Worm (Caenorhabditis elegans) whole organism, mixed stage, embryonic: ENCODE measurements around the gene col-156.

Experiments
- M03D4.4 ChIP-seq: sonication (generic microtip); optimal IDR thresholded peaks from 2 replicates; lab custom pipeline; 2017; ENCODE audit warnings: mild to moderate bottlenecking, missing genetic modification characterization, missing compliant biosample characterization
- bed-3 ChIP-seq: fragments of 200-800 bp; sonication (Bioruptor generic); optimal IDR thresholded peaks from 3 replicates; lab custom pipeline; 2018; ENCODE audit warnings: mild to moderate bottlenecking, missing genetic modification characterization, moderate library complexity, missing compliant biosample characterization
- blmp-1 ChIP-seq: fragments of 150-350 bp; optimal IDR thresholded peaks from 2 replicates; lab custom pipeline; 2014; ENCODE audit warnings: missing biosample characterization, missing genetic modification characterization
- ceh-39 ChIP-seq: fragments of 150-350 bp; optimal IDR thresholded peaks from 2 replicates; lab custom pipeline; 2014; ENCODE audit warnings: missing biosample characterization, missing genetic modification characterization
- ceh-43 ChIP-seq: fragments of 200-800 bp; sonication (Bioruptor generic); optimal IDR thresholded peaks from 2 replicates; lab custom pipeline; 2018; ENCODE audit warnings: mild to moderate bottlenecking, missing genetic modification characterization, moderate library complexity, missing compliant biosample characterization
- ceh-83 ChIP-seq: fragments of 200-800 bp; sonication (Bioruptor generic); optimal IDR thresholded peaks from 2 replicates; lab custom pipeline; 2018; ENCODE audit warnings: mild to moderate bottlenecking, missing genetic modification characterization, missing compliant biosample characterization
- ces-1 ChIP-seq: fragments of 150-350 bp; optimal IDR thresholded peaks from 2 replicates; lab custom pipeline; 2014; ENCODE audit warnings: missing biosample characterization, missing genetic modification reagents, missing genetic modification characterization
- cnd-1 ChIP-seq: fragments of 200-800 bp; sonication (Bioruptor generic); optimal IDR thresholded peaks from 2 replicates; lab custom pipeline; 2018; ENCODE audit warnings: mild to moderate bottlenecking, missing genetic modification characterization, missing compliant biosample characterization
- drap-1 ChIP-seq: fragments of 200-800 bp; sonication (Bioruptor generic); optimal IDR thresholded peaks from 3 replicates; lab custom pipeline; 2018; ENCODE audit warnings: mild to moderate bottlenecking, missing genetic modification characterization, missing compliant biosample characterization
- flh-1 ChIP-seq: fragments of 200-800 bp; sonication (Bioruptor generic); optimal IDR thresholded peaks from 2 replicates; lab custom pipeline; 2018; ENCODE audit warnings: mild to moderate bottlenecking, missing genetic modification characterization, moderate library complexity, missing compliant biosample characterization
- ham-2 ChIP-seq: fragments of 200-800 bp; sonication (Bioruptor generic); optimal IDR thresholded peaks from 2 replicates; lab custom pipeline; 2018; ENCODE audit warnings: mild to moderate bottlenecking, missing genetic modification characterization, missing compliant biosample characterization
- hlh-1 ChIP-seq: fragments of 150-350 bp; optimal IDR thresholded peaks from 2 replicates; lab custom pipeline; 2014; ENCODE audit warnings: missing biosample characterization, missing genetic modification reagents, missing genetic modification characterization
- lin-13 ChIP-seq: fragments of 150-350 bp; optimal IDR thresholded peaks from 2 replicates; lab custom pipeline; 2014; ENCODE audit warnings: missing biosample characterization, missing genetic modification characterization
- lin-32 ChIP-seq: fragments of 200-800 bp; sonication (Bioruptor generic); optimal IDR thresholded peaks from 2 replicates; lab custom pipeline; 2018; ENCODE audit warnings: mild to moderate bottlenecking, missing genetic modification characterization, missing compliant biosample characterization
- lsy-2 ChIP-seq: fragments of 150-350 bp; optimal IDR thresholded peaks from 2 replicates; lab custom pipeline; 2014; ENCODE audit warnings: missing biosample characterization, missing genetic modification characterization
- mab-5 ChIP-seq: fragments of 150-350 bp; optimal IDR thresholded peaks from 2 replicates; lab custom pipeline; 2014; ENCODE audit warnings: missing biosample characterization, missing genetic modification characterization
- mls-2 ChIP-seq: sonication (generic microtip); optimal IDR thresholded peaks from 2 replicates; lab custom pipeline; 2016; ENCODE audit warnings: mild to moderate bottlenecking, missing genetic modification characterization, moderate library complexity, missing compliant biosample characterization
- nhr-12 ChIP-seq: fragments of 150-350 bp; optimal IDR thresholded peaks from 2 replicates; lab custom pipeline; 2014; ENCODE audit warnings: missing biosample characterization, missing genetic modification characterization
- nhr-237 ChIP-seq: fragments of 150-350 bp; optimal IDR thresholded peaks from 2 replicates; lab custom pipeline; 2014; ENCODE audit warnings: missing biosample characterization, missing genetic modification characterization
- nhr-28 ChIP-seq: fragments of 150-350 bp; optimal IDR thresholded peaks from 2 replicates; lab custom pipeline; 2014; ENCODE audit warnings: missing biosample characterization, missing genetic modification characterization
- nhr-76 ChIP-seq: sonication (generic microtip); optimal IDR thresholded peaks from 2 replicates; lab custom pipeline; 2017; ENCODE audit warnings: missing biosample characterization, missing genetic modification characterization
- snpc-4 ChIP-seq: fragments of 150-350 bp; optimal IDR thresholded peaks from 2 replicates; lab custom pipeline; 2014; ENCODE audit warnings: missing biosample characterization, missing genetic modification characterization
- sptf-1 ChIP-seq: sonication (generic microtip); optimal IDR thresholded peaks from 2 replicates; lab custom pipeline; 2017; ENCODE audit warnings: mild to moderate bottlenecking, missing genetic modification characterization, moderate library complexity, missing compliant biosample characterization
- tbx-8 ChIP-seq: fragments of 200-800 bp; sonication (Bioruptor generic); optimal IDR thresholded peaks from 2 replicates; lab custom pipeline; 2018; ENCODE audit warnings: mild to moderate bottlenecking, missing genetic modification characterization, moderate library complexity, missing compliant biosample characterization
- unc-120 ChIP-seq: sonication (generic microtip); optimal IDR thresholded peaks from 2 replicates; lab custom pipeline; 2017; ENCODE audit warnings: missing genetic modification characterization, missing compliant biosample characterization; ENCODE audit not compliant: poor library complexity, severe bottlenecking
- unc-39 ChIP-seq: fragments of 150-350 bp; optimal IDR thresholded peaks from 2 replicates; lab custom pipeline; 2014; ENCODE audit warnings: missing biosample characterization, missing genetic modification characterization
- unc-62 ChIP-seq: fragments of 150-350 bp; optimal IDR thresholded peaks from 2 replicates; lab custom pipeline; 2014; ENCODE audit warnings: missing biosample characterization, missing genetic modification reagents, missing genetic modification characterization
- zip-8 ChIP-seq: fragments of 150-350 bp; optimal IDR thresholded peaks from 2 replicates; lab custom pipeline; 2014; ENCODE audit warnings: missing biosample characterization, missing genetic modification characterization
- ztf-11 ChIP-seq: fragments of 150-350 bp; optimal IDR thresholded peaks from 2 replicates; lab custom pipeline; 2014; ENCODE audit warnings: missing biosample characterization, missing genetic modification characterization

The col-156 gene

ce11 chrV:11492456-11492855 lies 42.3 kb upstream of the col-156 start, which contains the start of gene T11F9.21:
T11F9.21 (plus strand) TSS chrV:11492756.
- no peak for TF ChIP-seq flh-1 (GFP tag; lab: Kevin White, UChicago)
- TF ChIP-seq hlh-1 (tag; lab: Kevin White, UChicago), result no peak
- no peak for TF ChIP-seq M03D4.4 (tag; lab: Kevin White, UChicago)
- TF ChIP-seq mab-5, result no peak
- no peak for TF ChIP-seq ceh-43 (GFP tag; lab: Kevin White, UChicago)
- TF ChIP-seq sptf-1 (tag; lab: Kevin White, UChicago), result no peak
- no peak for TF ChIP-seq nhr-28 (tag; lab: Kevin White, UChicago)
- no peak for TF ChIP-seq nhr-76
- no peak for TF ChIP-seq lsy-2 (tag; lab: Kevin White, UChicago)
- TF ChIP-seq tbx-8 (GFP tag; lab: Kevin White, UChicago), result no peak
- TF ChIP-seq nhr-12, result no peak
- no peak for TF ChIP-seq drap-1 (GFP tag; lab: Kevin White, UChicago)
- no peak for TF ChIP-seq mls-2 (tag; lab: Kevin White, UChicago)

- TF ChIP-seq hlh-1 (tag; lab: Kevin White, UChicago), result no peak
- no peak for TF ChIP-seq nhr-28 (tag; lab: Kevin White, UChicago)
- TF ChIP-seq blmp-1 (tag; lab: Kevin White, UChicago), result no peak
- TF ChIP-seq mab-5, result no peak
- no peak for TF ChIP-seq ces-1 (GFP tag; lab: Kevin White, UChicago)
- no peak for TF ChIP-seq tbx-8 (GFP tag; lab: Kevin White, UChicago)
- TF ChIP-seq nhr-237, result no peak
- no peak for TF ChIP-seq ceh-83 (GFP tag; lab: Kevin White, UChicago)
- no peak for TF ChIP-seq unc-39 (tag; lab: Kevin White, UChicago)
- TF ChIP-seq ceh-43 (GFP tag; lab: Kevin White, UChicago), result no peak
- no peak for TF ChIP-seq snpc-4 (tag; lab: Kevin White, UChicago)
- no peak for TF ChIP-seq zip-8 (tag; lab: Kevin White, UChicago)
- TF ChIP-seq lin-13 (tag; lab: Kevin White, UChicago), result no peak
- no peak for TF ChIP-seq mls-2 (tag; lab: Kevin White, UChicago)
- TF ChIP-seq unc-120, result no peak
- TF ChIP-seq ham-2 (GFP tag; lab: Kevin White, UChicago), result no peak
- no peak for TF ChIP-seq lin-32 (GFP tag; lab: Kevin White, UChicago)
- no peak for TF ChIP-seq M03D4.4 (tag; lab: Kevin White, UChicago)
- TF ChIP-seq cnd-1 (tag; lab: Kevin White, UChicago), result no peak
- TF ChIP-seq bed-3 (GFP tag; lab: Kevin White, UChicago), result no peak
- TF ChIP-seq, all 35 proteins: peak for 0
These were observed 40.2 kb upstream of the col-156 start, which contains the start of gene dhs-19 for ce11 chrV:11490382-11490781. dhs-19 (minus strand) TSS chrV:11490482.

- TF ChIP-seq cnd-1 (tag; lab: Kevin White, UChicago), result no peak
- TF ChIP-seq nhr-237, result no peak
- no peak for TF ChIP-seq lin-13 (tag; lab: Kevin White, UChicago)
- no peak for TF ChIP-seq hlh-1 (tag; lab: Kevin White, UChicago)
- TF ChIP-seq ztf-11 (tag; lab: Kevin White, UChicago), result no peak
- no peak for TF ChIP-seq lsy-2 (tag; lab: Kevin White, UChicago)
- TF ChIP-seq bed-3 (GFP tag; lab: Kevin White, UChicago), result no peak
- TF ChIP-seq lin-32 (GFP tag; lab: Kevin White, UChicago), result no peak
- no peak for TF ChIP-seq unc-120
- no peak for TF ChIP-seq drap-1 (GFP tag; lab: Kevin White, UChicago)
- TF ChIP-seq mls-2 (tag; lab: Kevin White, UChicago), result no peak
- TF ChIP-seq snpc-4 (tag; lab: Kevin White, UChicago), result no peak
These were observed 38.1 kb upstream of the col-156 start for ce11 chrV:11488288-11488687.

- no peak for TF ChIP-seq ztf-11 (tag; lab: Kevin White, UChicago)
- no peak for TF ChIP-seq unc-62
- no peak for TF ChIP-seq nhr-28 (tag; lab: Kevin White, UChicago)
- TF ChIP-seq drap-1 (GFP tag; lab: Kevin White, UChicago), result no peak
- no peak for TF ChIP-seq ham-2 (GFP tag; lab: Kevin White, UChicago)
- TF ChIP-seq ceh-43 (GFP tag; lab: Kevin White, UChicago), result no peak
- TF ChIP-seq, all 35 proteins: peak for 0
These were observed 36.5 kb upstream of the col-156 start, which contains the start of gene T11F9.10 for ce11 chrV:11486680-11487079. T11F9.10 (plus strand) TSS chrV:11486980.

- no peak for TF ChIP-seq hlh-1 (tag; lab: Kevin White, UChicago)
- no peak for TF ChIP-seq nhr-28 (tag; lab: Kevin White, UChicago)
- no peak for TF ChIP-seq sptf-1 (tag; lab: Kevin White, UChicago)
- TF ChIP-seq drap-1 (GFP tag; lab: Kevin White, UChicago), result no peak
- TF ChIP-seq M03D4.4 (tag; lab: Kevin White, UChicago), result no peak
- no peak for TF ChIP-seq ham-2 (GFP tag; lab: Kevin White, UChicago)
- TF ChIP-seq flh-1 (GFP tag; lab: Kevin White, UChicago), result no peak
- TF ChIP-seq nhr-12, result no peak
- TF ChIP-seq unc-62, result no peak
- no peak for TF ChIP-seq ceh-39
These were observed 35.4 kb upstream of the col-156 start, which contains the start of gene srh-1 for ce11 chrV:11485558-11485957. srh-1 (plus strand) TSS chrV:11485858.
